Worm (Caenorhabditis elegans): ENCODE data around the gene srz-29.
"Not testable (repeated sequence)": the region's sequence is repeated elsewhere in the genome, so short reads cannot be mapped to it uniquely, and the experiment has no call there.

The srz-29 gene

DNA sequence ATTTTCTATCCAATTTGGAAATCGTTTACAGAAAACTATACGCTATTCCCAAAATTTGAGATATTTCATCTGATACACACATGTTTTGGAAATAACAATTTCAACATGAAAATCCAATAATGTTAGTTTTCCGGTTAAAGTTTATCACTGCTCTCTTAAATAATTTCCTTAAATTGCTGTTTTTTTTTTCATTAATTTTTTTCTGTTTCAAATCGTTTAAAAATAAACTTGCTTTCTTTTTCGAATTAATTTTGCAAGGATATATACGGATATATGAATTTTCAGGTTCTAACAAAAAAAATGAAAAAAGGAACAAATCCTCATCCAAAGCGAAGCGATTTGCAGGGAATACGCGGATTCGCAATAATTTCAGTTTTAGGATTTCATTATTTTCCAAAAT, 27.8 kb upstream of the srz-29 start, which contains the start of gene oac-48:
Gene oac-48, plus strand, starts transcription at position 301 of the 400 bp plus-strand sequence.
- no peak for TF ChIP-seq mab-5 (tag; optimal IDR thresholded peaks at IDR 0.05)
- TF ChIP-seq zip-8 (tag; optimal IDR thresholded peaks at IDR 0.05) = no peak
- TF ChIP-seq nhr-2 (tag; optimal IDR thresholded peaks at IDR 0.05) = no peak
- no peak for TF ChIP-seq pha-4 (tag; optimal IDR thresholded peaks at IDR 0.05)
- no peak for TF ChIP-seq ham-2 (GFP tag; optimal IDR thresholded peaks at IDR 0.05)
- no peak for TF ChIP-seq sptf-1 (tag; optimal IDR thresholded peaks at IDR 0.05)
- TF ChIP-seq ceh-43 (GFP tag; optimal IDR thresholded peaks at IDR 0.05) = no peak
- no peak for TF ChIP-seq elt-1 (tag; optimal IDR thresholded peaks at IDR 0.05; ENCODE audit: borderline replicate concordance, insufficient read depth)
- no peak for TF ChIP-seq lin-32 (GFP tag; optimal IDR thresholded peaks at IDR 0.05)
- no peak for TF ChIP-seq flh-1 (GFP tag; optimal IDR thresholded peaks at IDR 0.05)
- no peak for TF ChIP-seq nhr-76 (tag; optimal IDR thresholded peaks at IDR 0.05)
- TF ChIP-seq blmp-1 (tag; optimal IDR thresholded peaks at IDR 0.05) = no peak

DNA sequence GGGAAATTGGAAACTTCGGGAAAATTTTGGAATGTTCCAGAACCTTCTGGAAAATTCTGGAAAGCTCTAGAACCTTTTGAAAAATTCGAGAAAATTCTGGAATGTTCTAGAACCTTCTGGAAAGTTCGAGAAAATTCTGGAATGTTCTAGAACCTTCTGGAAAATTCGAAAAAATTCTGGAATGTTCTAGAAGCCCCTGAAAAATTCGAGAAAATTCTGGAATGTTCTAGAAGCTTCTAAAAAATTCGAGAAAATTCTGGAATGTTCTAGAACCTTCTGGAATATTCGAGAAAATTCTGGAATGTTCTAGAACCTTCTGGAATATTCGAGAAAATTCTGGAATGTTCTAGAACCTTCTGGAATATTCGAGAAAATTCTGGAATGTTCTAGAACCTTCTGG, 22.3 kb upstream of the srz-29 start:
- TF ChIP-seq ceh-83 (GFP tag; optimal IDR thresholded peaks at IDR 0.05) = peak; percentile 61

DNA sequence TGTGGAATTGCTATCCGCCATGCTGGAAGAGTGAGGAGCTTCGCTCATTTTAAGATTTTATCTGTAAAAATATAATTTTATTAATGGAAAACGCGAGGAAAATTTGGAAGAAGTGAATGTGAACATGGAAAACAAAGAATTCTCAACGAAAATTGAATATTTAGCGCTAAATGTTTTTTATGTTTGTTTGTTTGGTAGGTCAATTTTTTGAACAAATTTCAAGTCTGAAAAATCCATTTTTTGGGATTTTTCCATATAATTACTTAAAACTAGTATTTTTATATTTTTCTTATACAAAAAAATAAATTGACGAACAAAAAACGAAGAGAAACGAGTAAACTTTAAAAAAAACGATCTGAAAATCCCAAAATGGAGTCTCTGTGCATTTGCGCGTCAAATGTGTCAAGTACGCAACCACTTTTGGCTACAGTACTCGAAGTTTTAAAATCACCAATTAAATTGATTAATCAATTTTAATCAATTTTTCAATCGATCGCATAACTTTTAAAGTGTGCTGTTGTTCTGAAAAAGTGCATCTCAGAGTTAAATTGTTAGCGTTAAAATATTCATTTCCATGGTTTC, 21.2 kb upstream of the srz-29 start, which contains the start of gene fbxa-215:
Gene fbxa-215, minus strand, starts transcription at position 61 of the 582 bp plus-strand sequence.
- TF ChIP-seq sptf-1 (tag; optimal IDR thresholded peaks at IDR 0.05) (no peak), elt-3 (tag; optimal IDR thresholded peaks at IDR 0.05) (no peak), ceh-39 (tag; optimal IDR thresholded peaks at IDR 0.05) (no peak), unc-62 (GFP tag; optimal IDR thresholded peaks at IDR 0.05) (no peak), nhr-76 (tag; optimal IDR thresholded peaks at IDR 0.05) (no peak), ztf-11 (tag; optimal IDR thresholded peaks at IDR 0.05) (no peak), lin-13 (tag; optimal IDR thresholded peaks at IDR 0.05) (no peak), pha-4 (tag; optimal IDR thresholded peaks at IDR 0.05) (no peak), ceh-83 (GFP tag; optimal IDR thresholded peaks at IDR 0.05) (no peak), mep-1 (tag; optimal IDR thresholded peaks at IDR 0.05) (no peak), drap-1 (GFP tag; optimal IDR thresholded peaks at IDR 0.05) (no peak), nhr-237 (tag; optimal IDR thresholded peaks at IDR 0.05) (no peak)

DNA sequence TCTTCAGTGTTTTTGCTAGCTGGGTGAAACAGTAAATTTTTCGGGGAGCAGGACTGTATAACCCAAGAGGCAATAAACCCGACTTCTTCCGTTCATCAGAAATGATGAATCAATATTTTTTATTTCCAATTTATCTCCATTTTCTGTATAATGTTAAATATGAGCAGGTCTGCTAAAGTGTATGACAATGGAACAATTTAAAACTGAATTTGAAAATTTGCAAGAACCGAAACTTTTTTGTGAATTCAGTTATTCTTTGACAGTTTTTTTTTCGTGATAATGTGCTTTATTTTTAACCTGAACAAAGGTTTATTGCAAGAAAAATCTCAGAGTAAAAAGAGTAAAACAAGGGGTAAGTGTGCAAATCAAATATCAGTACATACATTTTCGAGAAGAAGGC, 19.4 kb upstream of the srz-29 start:
- TF ChIP-seq ceh-39 (tag; optimal IDR thresholded peaks at IDR 0.05) (no peak), mep-1 (tag; optimal IDR thresholded peaks at IDR 0.05) (no peak), elt-3 (tag; optimal IDR thresholded peaks at IDR 0.05) (no peak), zip-8 (tag; optimal IDR thresholded peaks at IDR 0.05) (no peak), unc-62 (GFP tag; optimal IDR thresholded peaks at IDR 0.05) (no peak)

DNA sequence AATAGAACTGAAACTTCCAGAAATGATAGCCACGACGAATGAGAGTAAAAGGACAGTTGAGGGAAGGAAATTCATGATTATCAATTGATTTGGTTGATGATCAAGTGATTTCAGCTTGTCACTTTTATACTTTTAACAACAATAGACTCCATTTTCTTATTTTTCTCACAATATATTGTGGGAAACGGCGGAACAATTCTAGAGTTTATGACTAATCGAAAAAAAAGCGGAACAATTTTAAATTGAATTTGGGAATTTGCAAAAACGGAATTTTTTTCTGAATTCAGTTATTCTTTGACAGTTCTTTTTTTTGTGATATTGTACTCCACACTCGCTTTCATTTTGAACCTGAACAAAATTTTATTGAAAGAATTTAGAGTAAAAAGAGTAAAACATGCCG, 18.4 kb upstream of the srz-29 start, which contains the start of gene Y45F10C.4:
Gene Y45F10C.4, minus strand, starts transcription at position 101 of the 400 bp plus-strand sequence.
- TF ChIP-seq M03D4.4 (tag; optimal IDR thresholded peaks at IDR 0.05) = no peak
- no peak for TF ChIP-seq blmp-1 (tag; optimal IDR thresholded peaks at IDR 0.05)
- no peak for TF ChIP-seq elt-1 (tag; optimal IDR thresholded peaks at IDR 0.05; ENCODE audit: borderline replicate concordance, insufficient read depth)
- TF ChIP-seq snpc-4 (tag; optimal IDR thresholded peaks at IDR 0.05) = no peak
- TF ChIP-seq elt-3 (tag; optimal IDR thresholded peaks at IDR 0.05) = no peak
- no peak for TF ChIP-seq unc-120 (tag; optimal IDR thresholded peaks at IDR 0.05; ENCODE audit: poor library complexity, severe bottlenecking)
- no peak for TF ChIP-seq nhr-2 (tag; optimal IDR thresholded peaks at IDR 0.05)
- TF ChIP-seq sptf-1 (tag; optimal IDR thresholded peaks at IDR 0.05) = no peak
- TF ChIP-seq mab-5 (tag; optimal IDR thresholded peaks at IDR 0.05) = no peak
- TF ChIP-seq cnd-1 (tag; optimal IDR thresholded peaks at IDR 0.05) = no peak
- TF ChIP-seq ces-1 (GFP tag; optimal IDR thresholded peaks at IDR 0.05) = no peak
- no peak for TF ChIP-seq sem-2 (GFP tag; optimal IDR thresholded peaks at IDR 0.05)
- TF ChIP-seq unc-39 (tag; optimal IDR thresholded peaks at IDR 0.05) = no peak
- TF ChIP-seq lsy-2 (tag; optimal IDR thresholded peaks at IDR 0.05) = no peak
- no peak for TF ChIP-seq ceh-83 (GFP tag; optimal IDR thresholded peaks at IDR 0.05)
- TF ChIP-seq drap-1 (GFP tag; optimal IDR thresholded peaks at IDR 0.05) = no peak

DNA sequence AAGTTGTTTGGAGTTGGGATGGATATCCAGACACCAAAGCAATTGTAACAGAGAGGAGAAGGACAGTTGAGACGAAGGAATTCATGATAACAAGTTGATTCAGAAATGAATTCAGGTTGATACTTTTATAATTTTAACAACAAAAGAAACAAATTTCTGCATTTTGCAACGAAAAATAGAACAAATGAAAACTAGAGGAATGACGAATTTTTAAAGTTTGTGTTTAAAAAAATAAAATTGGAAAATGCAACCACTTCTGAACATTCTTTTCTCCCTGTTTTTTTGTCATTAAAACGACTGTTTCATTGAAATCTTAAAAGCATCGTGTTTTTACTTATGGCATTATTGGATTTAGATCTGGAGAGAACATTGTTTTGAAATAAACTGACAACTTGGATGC, 16.8 kb upstream of the srz-29 start, which contains the start of gene Y45F10C.2:
Gene Y45F10C.2, minus strand, starts transcription at position 101 of the 400 bp plus-strand sequence.
- TF ChIP-seq hlh-1 (tag; optimal IDR thresholded peaks at IDR 0.05); flh-1 (GFP tag; optimal IDR thresholded peaks at IDR 0.05); snpc-4 (tag; optimal IDR thresholded peaks at IDR 0.05): not testable (repeated sequence)
